Worm (Caenorhabditis elegans): ENCODE measurements around the gene flp-14.
A peak's percentile ranks its signal among the peaks of the same experiment; 100 is the strongest.

flp-14 gene

ce11 chrIII:12931786-12932427 lies 21.6 kb downstream of the flp-14 start, which contains the start of gene rbm-7:
Gene rbm-7, minus strand, starts transcription at chrIII:12931867.
- TF ChIP-seq F10B5.3 (tag; optimal IDR thresholded peaks at IDR 0.05): no peak
- 0 out of 2 replicates have a peak, but pooled peaks have one; percentile 69 for TF ChIP-seq zfp-3 (GFP tag; conservative IDR thresholded peaks at IDR 0.05)
- no peak for TF ChIP-seq ceh-82 (tag; optimal IDR thresholded peaks at IDR 0.05)
- no peak for TF ChIP-seq ceh-28 (tag; optimal IDR thresholded peaks at IDR 0.05)
- TF ChIP-seq hlh-30 (tag; optimal IDR thresholded peaks at IDR 0.05; ENCODE audit: insufficient read depth): peak; percentile 49
- TF ChIP-seq tag-97 (GFP tag; IDR thresholded peaks at IDR 0.05): no peak
- TF ChIP-seq zfp-2 (tag; optimal IDR thresholded peaks at IDR 0.05): no peak
- TF ChIP-seq F37D6.2 (tag; optimal IDR thresholded peaks at IDR 0.05): peak; percentile 30
- TF ChIP-seq spr-3 (GFP tag; optimal IDR thresholded peaks at IDR 0.05): peak; percentile 25
- no peak for TF ChIP-seq ztf-7 (tag; optimal IDR thresholded peaks at IDR 0.05)
- no peak for TF ChIP-seq F49E8.2 (tag; optimal IDR thresholded peaks at IDR 0.05; ENCODE audit: borderline replicate concordance)
- TF ChIP-seq sdz-12 (GFP tag; optimal IDR thresholded peaks at IDR 0.05): no peak
- no peak for TF ChIP-seq ZK337.2 (GFP tag; IDR thresholded peaks at IDR 0.05)
- TF ChIP-seq unc-62 (GFP tag; optimal IDR thresholded peaks at IDR 0.05 in 1 of 2): no peak
- TF ChIP-seq unc-62 (tag; optimal IDR thresholded peaks at IDR 0.05): no peak
- no peak for TF ChIP-seq fkh-10 (GFP tag; optimal IDR thresholded peaks at IDR 0.05)
- TF ChIP-seq daf-12 (tag; optimal IDR thresholded peaks at IDR 0.05): no peak
- TF ChIP-seq ctbp-1 (GFP tag; IDR thresholded peaks at IDR 0.05): 0 out of 2 replicates have a peak, but pooled peaks have one; percentile 47
- peak; percentile 48 for TF ChIP-seq nhr-102 (tag; optimal IDR thresholded peaks at IDR 0.05)
- no peak for TF ChIP-seq gei-8 (GFP tag; optimal IDR thresholded peaks at IDR 0.05)
- TF ChIP-seq skn-1 (tag; optimal IDR thresholded peaks at IDR 0.05): no peak
- no peak for TF ChIP-seq snpc-4 (tag; optimal IDR thresholded peaks at IDR 0.05)
- TF ChIP-seq mep-1 (tag; optimal IDR thresholded peaks at IDR 0.05): peak; percentile 75
- no peak for TF ChIP-seq D1046.2 (GFP tag; IDR thresholded peaks at IDR 0.05)
- TF ChIP-seq dmd-8 (GFP tag; IDR thresholded peaks at IDR 0.05): no peak
- TF ChIP-seq madf-5 (GFP tag; IDR thresholded peaks at IDR 0.05): no peak
- no peak for TF ChIP-seq F44E2.7 (GFP tag; IDR thresholded peaks at IDR 0.05)
- no peak for TF ChIP-seq duxl-1 (tag; optimal IDR thresholded peaks at IDR 0.05; ENCODE audit: poor library complexity)
- no peak for TF ChIP-seq ceh-20 (GFP tag; IDR thresholded peaks at IDR 0.05)
- TF ChIP-seq mxl-3 (GFP tag; optimal IDR thresholded peaks at IDR 0.05): no peak
- TF ChIP-seq Y5F2A.4 (GFP tag; optimal IDR thresholded peaks at IDR 0.05): no peak
- peak; percentile 60 for TF ChIP-seq nhr-6 (tag; optimal IDR thresholded peaks at IDR 0.05)
- TF ChIP-seq Y75B8A.6 (GFP tag; IDR thresholded peaks at IDR 0.05): no peak
- peak; percentile 12 to 88 for TF ChIP-seq lsy-2 (tag; optimal IDR thresholded peaks at IDR 0.05)
- peak; percentile 75 for TF ChIP-seq lin-38 (GFP tag; IDR thresholded peaks at IDR 0.05)
- no peak for TF ChIP-seq pha-4 (GFP tag; IDR thresholded peaks at IDR 0.05)
- TF ChIP-seq pha-4 (tag; optimal IDR thresholded peaks at IDR 0.05): no peak
- TF ChIP-seq tra-1 (GFP tag; IDR thresholded peaks at IDR 0.05): no peak
- peak; percentile 42 for TF ChIP-seq nhr-11 (tag; optimal IDR thresholded peaks at IDR 0.05)
- peak; percentile 53 for TF ChIP-seq jun-1 (tag; optimal IDR thresholded peaks at IDR 0.05)
- no peak for TF ChIP-seq daf-16 (GFP tag; optimal IDR thresholded peaks at IDR 0.05)
- TF ChIP-seq daf-16 (tag; optimal IDR thresholded peaks at IDR 0.05): no peak
- TF ChIP-seq mdt-29 (GFP tag; IDR thresholded peaks at IDR 0.05): no peak
- TF ChIP-seq dve-1 (tag; optimal IDR thresholded peaks at IDR 0.05; ENCODE audit: insufficient read depth): peak; percentile 62
- TF ChIP-seq nhr-237 (tag; optimal IDR thresholded peaks at IDR 0.05): no peak
- TF ChIP-seq ceh-44 (GFP tag; IDR thresholded peaks at IDR 0.05): no peak
- TF ChIP-seq zip-2 (tag; optimal IDR thresholded peaks at IDR 0.05): no peak
- no peak for TF ChIP-seq T20F7.1 (GFP tag; optimal IDR thresholded peaks at IDR 0.05)
- TF ChIP-seq nhr-41 (GFP tag; IDR thresholded peaks at IDR 0.05): no peak
- no peak for TF ChIP-seq daf-19 (GFP tag; conservative IDR thresholded peaks at IDR 0.05)
- TF ChIP-seq ama-1 (optimal IDR thresholded peaks at IDR 0.05): peak; percentile 53
- no peak for TF ChIP-seq lir-3 (tag; optimal IDR thresholded peaks at IDR 0.05)
